Fruit fly (Drosophila melanogaster) whole organism, embryonic: ENCODE data around the gene HP1c.
A peak's percentile ranks its signal among the peaks of the same experiment; 100 is the strongest.

Experiments
- CG10209 ChIP-seq: fragments of 200-800 bp; sonication (Bioruptor generic); optimal IDR thresholded peaks from 3 replicates; lab custom pipeline; 2017; ENCODE audit warnings: missing biosample characterization, mild to moderate bottlenecking, missing genetic modification characterization, missing genetic modification reagents
- CG10274 ChIP-seq: fragments of 200-800 bp; sonication (Bioruptor generic); optimal IDR thresholded peaks from 3 replicates; lab custom pipeline; 2017; ENCODE audit warnings: missing biosample characterization, mild to moderate bottlenecking, missing genetic modification characterization
- CG11695 ChIP-seq: fragments of 200-800 bp; sonication (Bioruptor generic); IDR thresholded peaks from 3 replicates; pipeline ENCODE4 v1.3.6; 2022; ENCODE audit warnings: missing biosample characterization, missing genetic modification characterization
- CG12071 ChIP-seq: fragments of 200-800 bp; sonication (Bioruptor generic); optimal IDR thresholded peaks from 3 replicates; lab custom pipeline; 2018; ENCODE audit warnings: missing biosample characterization, mild to moderate bottlenecking, missing genetic modification characterization
- CG12155 ChIP-seq: fragments of 200-800 bp; sonication (Bioruptor generic); optimal IDR thresholded peaks from 3 replicates; lab custom pipeline; 2016; ENCODE audit warnings: missing biosample characterization, missing genetic modification characterization
- CG13287 ChIP-seq: fragments of 200-800 bp; sonication (Bioruptor generic); IDR thresholded peaks from 2 replicates; pipeline ENCODE4 v1.3.6; 2022; ENCODE audit warnings: missing biosample characterization, missing genetic modification characterization; ENCODE audit not compliant: partially characterized antibody
- CG16813 ChIP-seq: fragments of 200-800 bp; sonication (Bioruptor generic); IDR thresholded peaks from 3 replicates; pipeline ENCODE4 v1.3.6; 2022; ENCODE audit warnings: missing biosample characterization, missing genetic modification characterization; ENCODE audit not compliant: partially characterized antibody
- CG17568 ChIP-seq: fragments of 200-800 bp; sonication (Bioruptor generic); optimal IDR thresholded peaks from 2 replicates; lab custom pipeline; 2018; ENCODE audit warnings: missing biosample characterization, mild to moderate bottlenecking, missing genetic modification characterization, moderate library complexity
- CG18619 ChIP-seq: fragments of 200-800 bp; sonication (Bioruptor generic); optimal IDR thresholded peaks from 3 replicates; lab custom pipeline; 2017; ENCODE audit warnings: missing biosample characterization, mild to moderate bottlenecking, missing genetic modification characterization
- CG2678 ChIP-seq: fragments of 200-800 bp; sonication (Bioruptor generic); optimal IDR thresholded peaks from 3 replicates; lab custom pipeline; 2019; ENCODE audit warnings: missing biosample characterization, mild to moderate bottlenecking, missing genetic modification characterization, moderate library complexity
- CG3163 ChIP-seq: fragments of 200-800 bp; sonication (Bioruptor generic); optimal IDR thresholded peaks from 3 replicates; lab custom pipeline; 2016; ENCODE audit warnings: missing biosample characterization, missing genetic modification characterization
- CG32532 ChIP-seq: fragments of 200-800 bp; sonication (Bioruptor generic); IDR thresholded peaks from 2 replicates; pipeline ENCODE4 v1.3.6; 2022; ENCODE audit warnings: missing biosample characterization, missing genetic modification characterization
- CG6683 ChIP-seq: fragments of 200-800 bp; sonication (Bioruptor generic); optimal IDR thresholded peaks from 2 replicates; lab custom pipeline; 2017; ENCODE audit warnings: missing biosample characterization, mild to moderate bottlenecking, missing genetic modification characterization, missing genetic modification reagents
- CG7556 ChIP-seq: fragments of 200-800 bp; sonication (Bioruptor generic); optimal IDR thresholded peaks from 2 replicates; lab custom pipeline; 2017; ENCODE audit warnings: missing biosample characterization, mild to moderate bottlenecking, missing genetic modification characterization
- CG7928 ChIP-seq: fragments of 200-800 bp; sonication (Bioruptor generic); optimal IDR thresholded peaks from 2 replicates; lab custom pipeline; 2017; ENCODE audit warnings: missing biosample characterization, mild to moderate bottlenecking, missing genetic modification characterization
- CG8281 ChIP-seq: fragments of 200-800 bp; sonication (Bioruptor generic); optimal IDR thresholded peaks from 2 replicates; lab custom pipeline; 2018; ENCODE audit warnings: missing biosample characterization, mild to moderate bottlenecking, missing genetic modification characterization, moderate library complexity
- CG9932 ChIP-seq: fragments of 200-800 bp; sonication (Bioruptor generic); IDR thresholded peaks from 2 replicates; pipeline ENCODE4 v1.3.6; 2022; ENCODE audit warnings: missing biosample characterization, missing genetic modification characterization
- D19B ChIP-seq: fragments of 200-800 bp; sonication (Bioruptor generic); optimal IDR thresholded peaks from 2 replicates; lab custom pipeline; 2017; ENCODE audit warnings: missing biosample characterization, mild to moderate bottlenecking, missing genetic modification characterization
- Deaf1 ChIP-seq: fragments of 200-800 bp; optimal IDR thresholded peaks from 3 replicates; lab custom pipeline; 2019; ENCODE audit warnings: missing biosample characterization, mild to moderate bottlenecking, missing genetic modification characterization, moderate library complexity
- Ets97D ChIP-seq: fragments of 200-800 bp; sonication (Bioruptor generic); optimal IDR thresholded peaks from 3 replicates; lab custom pipeline; 2016; ENCODE audit warnings: missing biosample characterization, missing genetic modification characterization
- HLH4C ChIP-seq: fragments of 200-800 bp; sonication (Bioruptor generic); IDR thresholded peaks from 3 replicates; pipeline ENCODE4 v1.3.6; 2022; ENCODE audit warnings: missing biosample characterization, missing genetic modification characterization; ENCODE audit not compliant: partially characterized antibody
- Kr ChIP-seq: fragments of 200-800 bp; sonication (Bioruptor generic); optimal IDR thresholded peaks from 2 replicates; lab custom pipeline; 2017; ENCODE audit warnings: missing biosample characterization, mild to moderate bottlenecking, missing genetic modification characterization
- Pdp1 ChIP-seq, 2 experiments: fragments of 200-800 bp; sonication (Bioruptor generic); optimal IDR thresholded peaks; 3 replicates each; lab custom pipeline; 2016; ENCODE audit warnings: missing biosample characterization in 2 of 2, missing genetic modification characterization in 2 of 2, mild to moderate bottlenecking in 1 of 2, moderate library complexity in 1 of 2
- Side ChIP-seq: fragments of 200-800 bp; sonication (Bioruptor generic); optimal IDR thresholded peaks from 2 replicates; lab custom pipeline; 2016; ENCODE audit warnings: missing biosample characterization, missing genetic modification characterization
- Trl ChIP-seq, 3 experiments: fragments of >200 bp in 2 of 3; fragments of 200-800 bp in 1 of 3; sonication (Bioruptor generic) in 1 of 3; optimal IDR thresholded peaks; 2 replicates in 1 of 3; 3 replicates in 2 of 3; lab custom pipeline; 2016 to 2017; ENCODE audit warnings: missing biosample characterization in 1 of 3, missing genetic modification characterization in 1 of 3
- abd-A ChIP-seq: fragments of 200-800 bp; sonication (Bioruptor generic); optimal IDR thresholded peaks from 3 replicates; lab custom pipeline; 2019; ENCODE audit warnings: missing biosample characterization, mild to moderate bottlenecking, missing genetic modification characterization, moderate library complexity
- amos ChIP-seq: fragments of 200-800 bp; sonication (Bioruptor generic); IDR thresholded peaks from 2 replicates; pipeline ENCODE4 v1.3.6; 2022; ENCODE audit warnings: missing biosample characterization, missing genetic modification characterization; ENCODE audit not compliant: partially characterized antibody
- cwo ChIP-seq: fragments of 200-800 bp; sonication (Bioruptor generic); optimal IDR thresholded peaks from 3 replicates; lab custom pipeline; 2017; ENCODE audit warnings: missing biosample characterization, missing genetic modification characterization, mild to moderate bottlenecking, moderate library complexity, missing genetic modification reagents
- fd64A ChIP-seq: fragments of 200-800 bp; sonication (Bioruptor generic); optimal IDR thresholded peaks from 3 replicates; lab custom pipeline; 2018; ENCODE audit warnings: missing biosample characterization, mild to moderate bottlenecking, missing genetic modification characterization
- gem ChIP-seq: fragments of 200-800 bp; sonication (Bioruptor generic); optimal IDR thresholded peaks from 2 replicates; lab custom pipeline; 2019; ENCODE audit warnings: missing biosample characterization, mild to moderate bottlenecking, missing genetic modification characterization, moderate library complexity
- gfzf ChIP-seq: fragments of 200-800 bp; sonication (Bioruptor generic); optimal IDR thresholded peaks from 2 replicates; lab custom pipeline; 2016; ENCODE audit warnings: missing biosample characterization, mild to moderate bottlenecking, missing genetic modification characterization, moderate library complexity
- kah ChIP-seq: fragments of 200-800 bp; sonication (Bioruptor generic); optimal IDR thresholded peaks from 2 replicates; lab custom pipeline; 2018; ENCODE audit warnings: missing biosample characterization, mild to moderate bottlenecking, missing genetic modification characterization
- ken ChIP-seq: fragments of 200-800 bp; sonication (Bioruptor generic); IDR thresholded peaks from 3 replicates; pipeline ENCODE4 v1.3.6; 2022; ENCODE audit warnings: missing biosample characterization, missing genetic modification characterization
- lola ChIP-seq, 3 experiments: fragments of >200 bp in 2 of 3; fragments of 200-800 bp in 1 of 3; sonication (Bioruptor generic) in 1 of 3; optimal IDR thresholded peaks; 2 replicates each; lab custom pipeline; 2017 to 2019; ENCODE audit warnings: missing biosample characterization in 3 of 3, missing genetic modification characterization in 3 of 3, mild to moderate bottlenecking in 1 of 3, moderate library complexity in 1 of 3
- lov ChIP-seq, 2 experiments: fragments of 200-800 bp in 1 of 2; fragments of >200 bp in 1 of 2; sonication (Bioruptor generic) in 1 of 2; IDR thresholded peaks in 1 of 2; optimal IDR thresholded peaks in 1 of 2; 2 replicates in 1 of 2; 3 replicates in 1 of 2; pipeline versions ENCODE4 v1.3.6 to Lab custom; 2017 to 2022; ENCODE audit warnings: missing biosample characterization in 1 of 2, missing genetic modification characterization in 1 of 2
- mld ChIP-seq: fragments of 200-800 bp; sonication (Bioruptor generic); IDR thresholded peaks from 3 replicates; pipeline ENCODE4 v1.3.6; 2022; ENCODE audit warnings: missing biosample characterization, missing genetic modification characterization; ENCODE audit not compliant: partially characterized antibody
- prd ChIP-seq, 3 experiments: fragments of >200 bp in 2 of 3; fragments of 200-800 bp in 1 of 3; sonication (Bioruptor generic) in 1 of 3; optimal IDR thresholded peaks in 2 of 3; IDR thresholded peaks in 1 of 3; 2 replicates in 2 of 3; 3 replicates in 1 of 3; pipeline versions ENCODE4 v1.3.6 to Lab custom; 2017 to 2022; ENCODE audit warnings: missing biosample characterization in 1 of 3, missing genetic modification characterization in 1 of 3
- ranshi ChIP-seq: fragments of 200-800 bp; sonication (Bioruptor generic); IDR thresholded peaks from 2 replicates; pipeline ENCODE4 v1.3.6; 2022; ENCODE audit warnings: missing biosample characterization, missing genetic modification characterization
- sd ChIP-seq: fragments of 200-800 bp; sonication (Bioruptor generic); optimal IDR thresholded peaks from 3 replicates; lab custom pipeline; 2018; ENCODE audit warnings: missing biosample characterization, mild to moderate bottlenecking, missing genetic modification characterization, moderate library complexity
- sens ChIP-seq: fragments of 200-800 bp; sonication (Bioruptor generic); peaks from one replicate; lab custom pipeline; 2016; ENCODE audit warnings: missing biosample characterization, missing genetic modification characterization
- tio ChIP-seq: fragments of 200-800 bp; sonication (Bioruptor generic); optimal IDR thresholded peaks from 2 replicates; lab custom pipeline; 2017; ENCODE audit warnings: missing biosample characterization, missing genetic modification characterization, inconsistent platforms
- unc-4 ChIP-seq: fragments of 200-800 bp; sonication (Bioruptor generic); IDR thresholded peaks from 2 replicates; pipeline ENCODE4 v1.3.6; 2022; ENCODE audit warnings: missing biosample characterization, missing genetic modification characterization; ENCODE audit not compliant: partially characterized antibody
- z ChIP-seq: fragments of 200-800 bp; sonication (Bioruptor generic); IDR thresholded peaks from 3 replicates; pipeline ENCODE4 v1.3.6; 2022; ENCODE audit warnings: missing biosample characterization, missing genetic modification characterization
- zen ChIP-seq: fragments of 200-800 bp; sonication (Bioruptor generic); optimal IDR thresholded peaks from 3 replicates; lab custom pipeline; 2018; ENCODE audit warnings: missing biosample characterization, mild to moderate bottlenecking, missing genetic modification characterization, moderate library complexity

HP1c gene

DNA sequence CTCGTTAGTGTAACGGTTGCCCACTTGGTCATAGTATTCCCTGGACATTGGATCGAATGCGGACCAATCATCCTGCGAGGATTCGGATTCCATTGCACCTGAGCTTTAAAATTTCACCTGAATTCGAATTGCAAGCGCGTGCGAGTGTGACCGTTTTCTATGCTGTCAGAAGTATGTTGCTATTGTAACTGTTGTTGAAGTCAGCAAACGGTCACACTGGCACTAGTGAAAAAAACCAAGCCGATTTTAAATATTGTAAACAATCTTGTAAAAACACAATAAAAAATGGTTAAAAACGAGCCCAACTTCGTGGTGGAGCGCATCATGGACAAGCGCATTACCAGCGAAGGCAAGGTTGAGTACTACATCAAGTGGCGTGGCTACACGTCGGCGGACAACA, at the start of gene HP1c, which contains the start of gene vret (continued):
- TF ChIP-seq CG6683 (GFP tag; lab: Kevin White, UChicago) (no peak), gfzf (peak; percentile 83), abd-A (tag; lab: Kevin White, UChicago) (no peak), CG13287 (GFP tag; lab: Robert Waterston, UW) (peak; percentile 56; the same call in 1 of the 2 replicates), CG2678 (tag; lab: Kevin White, UChicago) (no peak), cwo (GFP tag; lab: Kevin White, UChicago) (no peak), CG12071 (GFP tag; lab: Kevin White, UChicago) (no peak), Ets97D (peak; percentile 34), amos (peak; percentile 33; the same call in 1 of the 2 replicates)

DNA sequence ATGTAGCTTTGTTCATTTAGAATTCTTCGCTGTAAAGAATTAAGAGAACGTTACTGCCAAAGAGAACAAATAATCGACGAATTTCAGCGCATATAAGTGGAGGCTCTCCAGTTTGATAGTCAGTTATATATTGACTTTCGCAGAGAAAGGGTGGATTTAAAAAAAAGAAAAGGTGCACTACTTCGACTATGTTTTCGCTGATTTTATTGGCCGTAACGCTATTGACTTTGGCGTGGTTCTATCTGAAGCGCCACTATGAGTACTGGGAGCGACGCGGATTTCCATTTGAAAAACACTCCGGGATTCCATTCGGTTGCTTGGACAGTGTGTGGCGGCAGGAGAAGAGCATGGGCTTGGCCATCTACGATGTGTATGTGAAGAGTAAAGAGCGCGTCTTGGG, 47.2 kb upstream of the HP1c start, which contains the start of gene Cyp6d4:
Gene Cyp6d4 (plus strand): TSS at position 112 of the 400 bp plus-strand sequence.
- TF ChIP-seq Kr, result no peak
- no peak for TF ChIP-seq mld (GFP tag; lab: Robert Waterston, UW)
- no peak for TF ChIP-seq CG7928 (GFP tag; lab: Kevin White, UChicago)
- no peak for TF ChIP-seq CG11695 (GFP tag; lab: Robert Waterston, UW)
- TF ChIP-seq kah (GFP tag; lab: Kevin White, UChicago), result no peak
- TF ChIP-seq Side (GFP tag; lab: Kevin White, UChicago), result no peak
- no peak for TF ChIP-seq HLH4C (GFP tag; lab: Robert Waterston, UW)
- no peak for TF ChIP-seq Pdp1 (GFP tag; optimal IDR thresholded peaks at IDR 0.05; lab: Kevin White, UChicago)
- no peak for TF ChIP-seq fd64A
- TF ChIP-seq gem (tag; lab: Kevin White, UChicago), result no peak
- 0 out of 2 replicates have a peak, but pooled peaks have one; percentile 29 for TF ChIP-seq CG32532 (GFP tag; lab: Robert Waterston, UW)
- TF ChIP-seq CG8281 (tag; lab: Kevin White, UChicago), result no peak
- peak; percentile 82 for TF ChIP-seq CG3163 (GFP tag; lab: Kevin White, UChicago)
- TF ChIP-seq zen (tag; lab: Kevin White, UChicago), result no peak
- TF ChIP-seq CG10209 (GFP tag; lab: Kevin White, UChicago), result no peak
- no peak for TF ChIP-seq unc-4 (GFP tag; lab: Robert Waterston, UW)
- TF ChIP-seq CG18619, result no peak
- TF ChIP-seq CG7556 (GFP tag; lab: Kevin White, UChicago), result no peak
- TF ChIP-seq Trl (optimal IDR thresholded peaks at IDR 0.05; lab: Kevin White, UChicago), result peak in 1 of 2 experiments; percentile 19
- TF ChIP-seq Trl (GFP tag; optimal IDR thresholded peaks at IDR 0.05; lab: Kevin White, UChicago), result no peak
- no peak for TF ChIP-seq ken (GFP tag; lab: Robert Waterston, UW)
- no peak for TF ChIP-seq CG17568 (GFP tag; lab: Kevin White, UChicago)
- TF ChIP-seq ranshi (GFP tag; lab: Robert Waterston, UW), result no peak

DNA sequence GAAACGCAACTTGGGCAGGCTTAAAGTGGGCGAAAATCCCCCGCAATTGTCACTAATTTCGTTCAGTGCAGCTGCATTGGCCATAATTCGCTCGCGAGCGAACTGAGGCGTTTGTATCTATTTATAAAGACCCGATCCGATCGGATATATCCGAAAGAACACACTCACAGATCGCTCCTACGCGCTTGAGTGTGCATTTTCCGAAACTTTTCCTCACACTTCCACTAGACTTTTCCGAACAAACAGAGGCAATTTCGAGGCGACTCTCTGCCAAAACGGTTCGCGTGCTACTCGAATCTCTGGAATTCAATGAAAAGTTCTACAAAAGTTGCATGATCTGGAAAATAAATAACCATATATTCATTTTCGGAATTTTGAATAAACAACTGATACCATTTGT, 43.6 kb upstream of the HP1c start, which contains the start of the genes CG6972 and CCAP:
Gene CG6972 (plus strand): TSS at position 215 of the 400 bp plus-strand sequence.
Gene CCAP (minus strand): TSS at position 292 of the 400 bp plus-strand sequence.
- no peak for TF ChIP-seq CG16813 (GFP tag; lab: Robert Waterston, UW)
- no peak for TF ChIP-seq lola (GFP tag; optimal IDR thresholded peaks at IDR 0.05; lab: Kevin White, UChicago)
- TF ChIP-seq CG10274, result no peak
- TF ChIP-seq z (GFP tag; lab: Robert Waterston, UW), result peak; percentile 63; the same call in 1 of the 3 replicates
- TF ChIP-seq sens (GFP tag; lab: Kevin White, UChicago), result peak; percentile 50
- TF ChIP-seq D19B (GFP tag; lab: Kevin White, UChicago), result no peak
- peak; percentile 72 for TF ChIP-seq Deaf1 (tag; lab: Kevin White, UChicago)
- TF ChIP-seq tio, result no peak
- TF ChIP-seq lov (optimal IDR thresholded peaks at IDR 0.05; lab: Kevin White, UChicago), result no peak
- TF ChIP-seq lov (GFP tag; IDR thresholded peaks at IDR 0.05; lab: Robert Waterston, UW), result no peak
- TF ChIP-seq CG9932 (GFP tag; lab: Robert Waterston, UW), result 0 out of 2 replicates have a peak, but pooled peaks have one; percentile 23
- no peak for TF ChIP-seq prd (optimal IDR thresholded peaks at IDR 0.05; lab: Kevin White, UChicago)
- peak; percentile 20; the same call in 1 of the 3 replicates for TF ChIP-seq prd (GFP tag; IDR thresholded peaks at IDR 0.05; lab: Robert Waterston, UW)
- TF ChIP-seq sd, result peak; percentile 21
- TF ChIP-seq CG12155, result no peak
